Worm (Caenorhabditis elegans) whole organism, L4/young adult: ENCODE measurements around the gene srsx-13.

ENCODE experiments used
- W03F9.2 ChIP-seq: fragments of 150-350 bp; optimal IDR thresholded peaks from 2 replicates; lab custom pipeline; 2014; ENCODE audit warnings: missing biosample characterization, missing genetic modification characterization
- dao-5 ChIP-seq: sonication (generic microtip); optimal IDR thresholded peaks from 2 replicates; lab custom pipeline; 2016; ENCODE audit warnings: missing genotype, missing genetic modification characterization, moderate library complexity, missing compliant biosample characterization
- him-1 ChIP-seq: sonication (generic microtip); optimal IDR thresholded peaks from 2 replicates; lab custom pipeline; 2016; ENCODE audit warnings: missing genotype, missing genetic modification reagents, missing genetic modification characterization, missing compliant biosample characterization

DNA sequence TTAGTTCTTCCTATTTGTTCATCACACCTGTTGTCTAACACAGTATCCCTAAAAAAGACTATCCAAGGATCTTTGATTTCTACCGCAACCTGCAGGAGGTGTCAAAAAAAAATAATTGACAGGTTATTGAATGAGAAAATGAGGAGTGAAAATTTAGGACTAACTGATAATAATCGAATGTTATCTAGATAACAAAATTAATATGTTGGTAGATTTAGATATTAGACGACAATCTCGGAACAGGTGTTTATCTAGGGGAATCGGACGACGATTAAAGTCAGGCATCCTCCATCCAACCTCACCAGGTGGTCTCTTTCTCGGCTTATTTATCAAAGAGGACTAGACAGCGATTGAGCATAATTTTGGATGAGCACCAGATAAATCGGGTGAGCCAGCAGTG is 14.2 kb downstream of the srsx-13 start:
- no peak for TF ChIP-seq him-1 (tag; lab: Kevin White, UChicago)
- TF ChIP-seq W03F9.2: no peak
- no peak for TF ChIP-seq dao-5 (tag; lab: Kevin White, UChicago)
